Worm (Caenorhabditis elegans): Measurements from ENCODE around the gene K05F6.8.

DNA sequence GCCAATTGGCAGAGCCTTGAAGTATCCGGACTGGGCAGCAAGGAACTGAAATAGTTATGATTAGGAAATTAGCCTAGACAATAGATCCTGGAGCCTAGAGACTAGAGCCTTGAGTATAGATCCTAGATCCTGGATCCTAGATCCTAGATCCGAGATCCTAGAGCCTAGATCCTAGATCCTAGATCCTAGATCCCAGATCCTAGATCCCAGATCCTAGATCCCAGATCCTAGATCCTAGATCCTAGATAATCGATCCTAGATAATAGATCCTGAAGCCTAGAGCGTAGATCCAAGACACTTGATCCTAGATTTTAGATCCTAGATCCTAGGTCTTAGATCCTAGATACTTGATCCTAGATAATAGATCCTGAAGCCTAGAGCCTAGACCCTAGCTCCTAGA, 37.5 kb upstream of the K05F6.8 start:
- TF ChIP-seq ama-1 (optimal IDR thresholded peaks at IDR 0.05) (no peak), hnd-1 (tag; optimal IDR thresholded peaks at IDR 0.05) (no peak), B0310.2 (tag; optimal IDR thresholded peaks at IDR 0.05) (no peak)

Measured in whole organism, early embryonic.